Worm (Caenorhabditis elegans) whole organism, mixed stage, embryonic: ENCODE measurements around the gene F41F3.8.

ENCODE experiments used
- bed-3 ChIP-seq: fragments of 200-800 bp; sonication (Bioruptor generic); optimal IDR thresholded peaks from 3 replicates; lab custom pipeline; 2018; ENCODE audit warnings: mild to moderate bottlenecking, missing genetic modification characterization, moderate library complexity, missing compliant biosample characterization
- elt-3 ChIP-seq: fragments of 150-350 bp; optimal IDR thresholded peaks from 2 replicates; lab custom pipeline; 2014; ENCODE audit warnings: missing biosample characterization, missing genetic modification characterization
- lin-13 ChIP-seq: fragments of 150-350 bp; optimal IDR thresholded peaks from 2 replicates; lab custom pipeline; 2014; ENCODE audit warnings: missing biosample characterization, missing genetic modification characterization
- nhr-28 ChIP-seq: fragments of 150-350 bp; optimal IDR thresholded peaks from 2 replicates; lab custom pipeline; 2014; ENCODE audit warnings: missing biosample characterization, missing genetic modification characterization
- nhr-76 ChIP-seq: sonication (generic microtip); optimal IDR thresholded peaks from 2 replicates; lab custom pipeline; 2017; ENCODE audit warnings: missing biosample characterization, missing genetic modification characterization
- snpc-4 ChIP-seq: fragments of 150-350 bp; optimal IDR thresholded peaks from 2 replicates; lab custom pipeline; 2014; ENCODE audit warnings: missing biosample characterization, missing genetic modification characterization
- unc-120 ChIP-seq: sonication (generic microtip); optimal IDR thresholded peaks from 2 replicates; lab custom pipeline; 2017; ENCODE audit warnings: missing genetic modification characterization, missing compliant biosample characterization; ENCODE audit not compliant: poor library complexity, severe bottlenecking
- unc-39 ChIP-seq: fragments of 150-350 bp; optimal IDR thresholded peaks from 2 replicates; lab custom pipeline; 2014; ENCODE audit warnings: missing biosample characterization, missing genetic modification characterization
- unc-62 ChIP-seq: fragments of 150-350 bp; optimal IDR thresholded peaks from 2 replicates; lab custom pipeline; 2014; ENCODE audit warnings: missing biosample characterization, missing genetic modification reagents, missing genetic modification characterization

DNA sequence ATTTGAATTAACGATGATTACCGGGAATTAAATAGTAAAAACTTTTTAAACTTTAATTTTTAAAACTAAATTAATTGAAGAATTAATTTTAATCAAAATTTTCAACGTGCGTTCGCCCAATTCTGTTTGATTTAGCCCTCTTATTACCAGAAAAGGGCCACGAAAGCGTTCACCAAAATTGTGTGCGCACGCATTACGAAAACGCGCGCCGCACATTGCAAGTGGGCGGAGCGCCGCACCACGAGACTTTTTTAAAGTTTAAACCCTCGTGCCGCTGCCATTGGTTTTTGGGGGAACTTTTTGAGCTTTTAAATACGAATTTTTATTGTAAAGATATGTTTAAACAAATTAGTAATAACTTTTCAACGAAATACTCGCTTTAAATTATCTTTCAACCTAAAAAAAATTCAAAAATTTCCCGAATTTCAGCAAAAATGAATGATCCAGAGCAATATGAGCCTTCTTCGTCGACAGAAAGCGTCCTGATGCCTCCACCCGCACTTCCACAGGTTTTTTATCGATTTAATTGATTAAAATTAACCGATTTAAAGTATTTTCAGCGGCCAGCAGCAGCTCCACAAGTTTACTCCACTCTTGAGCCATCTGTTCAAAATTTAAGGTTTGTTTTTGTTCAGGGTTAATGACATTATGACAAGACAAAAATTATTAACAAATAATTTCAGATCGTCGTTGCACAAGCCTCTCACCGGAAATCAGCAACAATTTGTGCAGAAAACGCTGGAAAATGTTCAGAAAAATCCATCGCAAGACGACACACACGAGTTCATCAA lies 38.2 kb downstream of the F41F3.8 start, which contains the start of gene taf-10:
- TF ChIP-seq nhr-76 (tag; lab: Kevin White, UChicago) (no peak), snpc-4 (tag; lab: Kevin White, UChicago) (no peak), lin-13 (tag; lab: Kevin White, UChicago) (no peak), unc-39 (no peak), nhr-28 (tag; lab: Kevin White, UChicago) (no peak), unc-120 (tag; lab: Kevin White, UChicago) (peak; percentile 75), unc-62 (no peak), elt-3 (tag; lab: Kevin White, UChicago) (no peak), bed-3 (GFP tag; lab: Kevin White, UChicago) (no peak)
